Worm (Caenorhabditis elegans) whole organism, mixed stage, embryonic: ENCODE data around the gene M163.7.

Experiments
- M03D4.4 ChIP-seq: sonication (generic microtip); optimal IDR thresholded peaks from 2 replicates; lab custom pipeline; 2017; ENCODE audit warnings: mild to moderate bottlenecking, missing genetic modification characterization, missing compliant biosample characterization
- blmp-1 ChIP-seq: fragments of 150-350 bp; optimal IDR thresholded peaks from 2 replicates; lab custom pipeline; 2014; ENCODE audit warnings: missing biosample characterization, missing genetic modification characterization
- drap-1 ChIP-seq: fragments of 200-800 bp; sonication (Bioruptor generic); optimal IDR thresholded peaks from 3 replicates; lab custom pipeline; 2018; ENCODE audit warnings: mild to moderate bottlenecking, missing genetic modification characterization, missing compliant biosample characterization
- elt-1 ChIP-seq: sonication (generic microtip); optimal IDR thresholded peaks from 2 replicates; lab custom pipeline; 2017; ENCODE audit warnings: missing genetic modification characterization, mild to moderate bottlenecking, missing compliant biosample characterization, antibody characterized with exemption, moderate library complexity, borderline replicate concordance; ENCODE audit not compliant: insufficient read depth
- elt-3 ChIP-seq: fragments of 150-350 bp; optimal IDR thresholded peaks from 2 replicates; lab custom pipeline; 2014; ENCODE audit warnings: missing biosample characterization, missing genetic modification characterization
- lin-13 ChIP-seq: fragments of 150-350 bp; optimal IDR thresholded peaks from 2 replicates; lab custom pipeline; 2014; ENCODE audit warnings: missing biosample characterization, missing genetic modification characterization
- lin-32 ChIP-seq: fragments of 200-800 bp; sonication (Bioruptor generic); optimal IDR thresholded peaks from 2 replicates; lab custom pipeline; 2018; ENCODE audit warnings: mild to moderate bottlenecking, missing genetic modification characterization, missing compliant biosample characterization
- nhr-76 ChIP-seq: sonication (generic microtip); optimal IDR thresholded peaks from 2 replicates; lab custom pipeline; 2017; ENCODE audit warnings: missing biosample characterization, missing genetic modification characterization
- pha-4 ChIP-seq: fragments of 150-350 bp; optimal IDR thresholded peaks from 2 replicates; lab custom pipeline; 2018; ENCODE audit warnings: missing biosample characterization, missing genetic modification reagents, missing genetic modification characterization
- snpc-4 ChIP-seq: fragments of 150-350 bp; optimal IDR thresholded peaks from 2 replicates; lab custom pipeline; 2014; ENCODE audit warnings: missing biosample characterization, missing genetic modification characterization
- tbx-8 ChIP-seq: fragments of 200-800 bp; sonication (Bioruptor generic); optimal IDR thresholded peaks from 2 replicates; lab custom pipeline; 2018; ENCODE audit warnings: mild to moderate bottlenecking, missing genetic modification characterization, moderate library complexity, missing compliant biosample characterization
- unc-39 ChIP-seq: fragments of 150-350 bp; optimal IDR thresholded peaks from 2 replicates; lab custom pipeline; 2014; ENCODE audit warnings: missing biosample characterization, missing genetic modification characterization
- unc-62 ChIP-seq: fragments of 150-350 bp; optimal IDR thresholded peaks from 2 replicates; lab custom pipeline; 2014; ENCODE audit warnings: missing biosample characterization, missing genetic modification reagents, missing genetic modification characterization

DNA sequence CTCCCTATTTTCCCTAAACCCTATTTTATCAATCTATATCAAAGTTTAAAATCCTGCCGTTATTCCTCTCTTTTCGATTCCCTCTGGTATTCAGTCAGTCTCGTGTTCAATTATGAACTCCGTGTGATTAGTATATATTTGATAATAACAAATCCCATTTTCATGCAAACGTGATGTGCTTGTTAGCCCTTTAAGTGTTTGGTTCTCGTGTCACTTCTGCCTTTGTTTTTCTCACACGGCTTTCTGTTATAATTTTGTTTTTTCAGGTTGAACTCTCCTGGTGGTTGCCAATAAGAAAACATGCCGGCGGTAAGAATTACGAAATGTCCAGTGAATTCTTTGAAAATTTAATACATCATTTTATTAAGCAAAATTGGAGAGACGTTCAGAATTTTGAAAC lies 1.9 kb downstream of the M163.7 start, which contains the start of gene M163.21:
- TF ChIP-seq M03D4.4 (tag; lab: Kevin White, UChicago) (no peak), pha-4 (tag; lab: Kevin White, UChicago) (no peak), unc-39 (tag; lab: Kevin White, UChicago) (no peak), tbx-8 (GFP tag; lab: Kevin White, UChicago) (no peak), lin-32 (GFP tag; lab: Kevin White, UChicago) (no peak), unc-62 (GFP tag; lab: Kevin White, UChicago) (no peak), snpc-4 (tag; lab: Kevin White, UChicago) (no peak), elt-3 (tag; lab: Kevin White, UChicago) (no peak), lin-13 (tag; lab: Kevin White, UChicago) (no peak), blmp-1 (tag; lab: Kevin White, UChicago) (no peak), nhr-76 (tag; lab: Kevin White, UChicago) (no peak), drap-1 (GFP tag; lab: Kevin White, UChicago) (no peak), elt-1 (tag; lab: Kevin White, UChicago) (no peak)
